Fruit fly (Drosophila melanogaster) whole organism, embryonic: ENCODE results near the gene CG32379.

Experiments
- CG11504 ChIP-seq: fragments of 200-800 bp; sonication (Bioruptor generic); optimal IDR thresholded peaks from 3 replicates; lab custom pipeline; 2019; ENCODE audit warnings: missing biosample characterization, mild to moderate bottlenecking, missing genetic modification characterization, moderate library complexity
- CG12071 ChIP-seq: fragments of 200-800 bp; sonication (Bioruptor generic); optimal IDR thresholded peaks from 3 replicates; lab custom pipeline; 2018; ENCODE audit warnings: missing biosample characterization, mild to moderate bottlenecking, missing genetic modification characterization
- CG12744 ChIP-seq: fragments of 200-800 bp; sonication (Bioruptor generic); optimal IDR thresholded peaks from 2 replicates; lab custom pipeline; 2016; ENCODE audit warnings: missing biosample characterization, missing genetic modification characterization
- CG12769 ChIP-seq: fragments of 200-800 bp; sonication (Bioruptor generic); optimal IDR thresholded peaks from 2 replicates; lab custom pipeline; 2019; ENCODE audit warnings: missing biosample characterization, mild to moderate bottlenecking, missing genetic modification characterization, moderate library complexity
- CG14014 ChIP-seq: fragments of 200-800 bp; sonication (Bioruptor generic); IDR thresholded peaks from 2 replicates; pipeline ENCODE4 v1.3.6; 2022; ENCODE audit warnings: missing biosample characterization, missing genetic modification characterization
- CG14050 ChIP-seq: fragments of 200-800 bp; sonication (Bioruptor generic); IDR thresholded peaks from 3 replicates; pipeline ENCODE4 v1.3.6; 2022; ENCODE audit warnings: missing biosample characterization, missing genetic modification characterization
- CG14860 ChIP-seq: fragments of 200-800 bp; sonication (Bioruptor generic); IDR thresholded peaks from 3 replicates; pipeline ENCODE4 v1.3.6; 2022; ENCODE audit warnings: missing biosample characterization, missing genetic modification characterization; ENCODE audit not compliant: partially characterized antibody
- CG16815 ChIP-seq: fragments of 200-800 bp; sonication (Bioruptor generic); optimal IDR thresholded peaks from 3 replicates; lab custom pipeline; 2017; ENCODE audit warnings: missing biosample characterization, mild to moderate bottlenecking, missing genetic modification characterization
- CG17829 ChIP-seq: fragments of 200-800 bp; optimal IDR thresholded peaks from 2 replicates; lab custom pipeline; 2019; ENCODE audit warnings: missing biosample characterization, mild to moderate bottlenecking, missing genetic modification characterization, moderate library complexity
- CG18599 ChIP-seq: fragments of 200-800 bp; sonication (Bioruptor generic); optimal IDR thresholded peaks from 3 replicates; lab custom pipeline; 2017; ENCODE audit warnings: missing biosample characterization, missing genetic modification characterization, mild to moderate bottlenecking, moderate library complexity, missing genetic modification reagents
- CG18619 ChIP-seq: fragments of 200-800 bp; sonication (Bioruptor generic); optimal IDR thresholded peaks from 3 replicates; lab custom pipeline; 2017; ENCODE audit warnings: missing biosample characterization, mild to moderate bottlenecking, missing genetic modification characterization
- CG3163 ChIP-seq: fragments of 200-800 bp; sonication (Bioruptor generic); optimal IDR thresholded peaks from 3 replicates; lab custom pipeline; 2016; ENCODE audit warnings: missing biosample characterization, missing genetic modification characterization
- CG6254 ChIP-seq: fragments of 200-800 bp; sonication (Bioruptor generic); optimal IDR thresholded peaks from 3 replicates; lab custom pipeline; 2017; ENCODE audit warnings: mild to moderate bottlenecking, missing biosample characterization, missing genetic modification reagents, missing genetic modification characterization
- CG7372 ChIP-seq: fragments of 200-800 bp; sonication (Bioruptor generic); IDR thresholded peaks from 2 replicates; pipeline ENCODE4 v1.3.6; 2022; ENCODE audit warnings: missing biosample characterization, missing genetic modification characterization
- CG8089 ChIP-seq: fragments of 200-800 bp; sonication (Bioruptor generic); optimal IDR thresholded peaks from 3 replicates; lab custom pipeline; 2016; ENCODE audit warnings: missing biosample characterization, missing genetic modification characterization
- CG8765 ChIP-seq: fragments of 200-800 bp; sonication (Bioruptor generic); IDR thresholded peaks from 2 replicates; pipeline ENCODE4 v1.3.6; 2022; ENCODE audit warnings: missing biosample characterization, missing genetic modification characterization
- Deaf1 ChIP-seq: fragments of 200-800 bp; optimal IDR thresholded peaks from 3 replicates; lab custom pipeline; 2019; ENCODE audit warnings: missing biosample characterization, mild to moderate bottlenecking, missing genetic modification characterization, moderate library complexity
- Dll ChIP-seq: fragments of 200-800 bp; sonication (Bioruptor generic); IDR thresholded peaks from 4 replicates; pipeline ENCODE4 v1.3.6; 2022; ENCODE audit warnings: missing biosample characterization, missing genetic modification characterization; ENCODE audit not compliant: partially characterized antibody
- Fer1 ChIP-seq: fragments of 200-800 bp; sonication (Bioruptor generic); optimal IDR thresholded peaks from 2 replicates; lab custom pipeline; 2017; ENCODE audit warnings: missing biosample characterization, mild to moderate bottlenecking, missing genetic modification characterization
- HLH3B ChIP-seq: fragments of 200-800 bp; sonication (Bioruptor generic); IDR thresholded peaks from 2 replicates; pipeline ENCODE4 v1.3.6; 2022; ENCODE audit warnings: missing biosample characterization, missing genetic modification characterization
- Jarid2 ChIP-seq: fragments of 200-800 bp; sonication (Bioruptor generic); optimal IDR thresholded peaks from 3 replicates; lab custom pipeline; 2017; ENCODE audit warnings: mild to moderate bottlenecking, missing biosample characterization, missing genetic modification reagents, missing genetic modification characterization
- Kr ChIP-seq: fragments of 200-800 bp; sonication (Bioruptor generic); optimal IDR thresholded peaks from 2 replicates; lab custom pipeline; 2017; ENCODE audit warnings: missing biosample characterization, mild to moderate bottlenecking, missing genetic modification characterization
- Nf-YB ChIP-seq: fragments of 200-800 bp; sonication (Bioruptor generic); optimal IDR thresholded peaks from 3 replicates; lab custom pipeline; 2019; ENCODE audit warnings: missing biosample characterization, mild to moderate bottlenecking, missing genetic modification characterization, moderate library complexity
- Nf-YC ChIP-seq: fragments of 200-800 bp; optimal IDR thresholded peaks from 3 replicates; lab custom pipeline; 2019; ENCODE audit warnings: missing biosample characterization, mild to moderate bottlenecking, missing genetic modification characterization, moderate library complexity
- Rfx ChIP-seq: fragments of 200-800 bp; sonication (Bioruptor generic); IDR thresholded peaks from 2 replicates; pipeline ENCODE4 v1.3.6; 2022; ENCODE audit warnings: missing biosample characterization, missing genetic modification characterization
- YL-1 ChIP-seq: fragments of 200-800 bp; sonication (Bioruptor generic); optimal IDR thresholded peaks from 3 replicates; lab custom pipeline; 2017; ENCODE audit warnings: missing biosample characterization, mild to moderate bottlenecking, missing genetic modification characterization
- abd-A ChIP-seq: fragments of 200-800 bp; sonication (Bioruptor generic); optimal IDR thresholded peaks from 3 replicates; lab custom pipeline; 2019; ENCODE audit warnings: missing biosample characterization, mild to moderate bottlenecking, missing genetic modification characterization, moderate library complexity
- ac ChIP-seq: fragments of 200-800 bp; sonication (Bioruptor generic); optimal IDR thresholded peaks from 3 replicates; lab custom pipeline; 2017; ENCODE audit warnings: missing biosample characterization, mild to moderate bottlenecking, missing genetic modification characterization
- amos ChIP-seq: fragments of 200-800 bp; sonication (Bioruptor generic); IDR thresholded peaks from 2 replicates; pipeline ENCODE4 v1.3.6; 2022; ENCODE audit warnings: missing biosample characterization, missing genetic modification characterization; ENCODE audit not compliant: partially characterized antibody
- caup ChIP-seq: fragments of 200-800 bp; sonication (Bioruptor generic); optimal IDR thresholded peaks from 3 replicates; lab custom pipeline; 2017; ENCODE audit warnings: missing biosample characterization, mild to moderate bottlenecking, missing genetic modification characterization, moderate library complexity; ENCODE audit not compliant: severe bottlenecking
- chinmo ChIP-seq: fragments of 200-800 bp; sonication (Bioruptor generic); IDR thresholded peaks from 4 replicates; pipeline ENCODE4 v1.3.6; 2022; ENCODE audit warnings: missing biosample characterization, missing genetic modification characterization; ENCODE audit not compliant: partially characterized antibody
- corto ChIP-seq: fragments of 200-800 bp; sonication (Bioruptor generic); optimal IDR thresholded peaks from 2 replicates; lab custom pipeline; 2016; ENCODE audit warnings: missing biosample characterization, mild to moderate bottlenecking, missing genetic modification characterization, moderate library complexity
- crol ChIP-seq: fragments of 200-800 bp; sonication (Bioruptor generic); IDR thresholded peaks from 2 replicates; pipeline ENCODE4 v1.3.6; 2022; ENCODE audit warnings: missing biosample characterization, missing genetic modification characterization
- ewg ChIP-seq: fragments of 200-800 bp; sonication (Bioruptor generic); optimal IDR thresholded peaks from 3 replicates; lab custom pipeline; 2017; ENCODE audit warnings: mild to moderate bottlenecking, missing biosample characterization, missing genetic modification reagents, missing genetic modification characterization
- gcm2 ChIP-seq: fragments of 200-800 bp; sonication (Bioruptor generic); optimal IDR thresholded peaks from 2 replicates; lab custom pipeline; 2016; ENCODE audit warnings: missing biosample characterization, missing genetic modification characterization
- h ChIP-seq: fragments of >200 bp; optimal IDR thresholded peaks from 2 replicates; lab custom pipeline; 2017
- lab ChIP-seq: fragments of 200-800 bp; sonication (Bioruptor generic); optimal IDR thresholded peaks from 3 replicates; lab custom pipeline; 2017; ENCODE audit warnings: missing biosample characterization, missing genetic modification characterization, mild to moderate bottlenecking, moderate library complexity, missing genetic modification reagents
- mam ChIP-seq: fragments of 200-800 bp; sonication (Bioruptor generic); optimal IDR thresholded peaks from 3 replicates; lab custom pipeline; 2016; ENCODE audit warnings: missing biosample characterization, missing genetic modification characterization
- mirr ChIP-seq: fragments of 200-800 bp; sonication (Bioruptor generic); optimal IDR thresholded peaks from 3 replicates; lab custom pipeline; 2018; ENCODE audit warnings: missing biosample characterization, mild to moderate bottlenecking, missing genetic modification characterization
- nerfin-1 ChIP-seq: fragments of 200-800 bp; sonication (Bioruptor generic); optimal IDR thresholded peaks from 3 replicates; lab custom pipeline; 2019; ENCODE audit warnings: missing biosample characterization, mild to moderate bottlenecking, missing genetic modification characterization, moderate library complexity
- ro ChIP-seq: fragments of 200-800 bp; sonication (Bioruptor generic); IDR thresholded peaks from 2 replicates; pipeline ENCODE4 v1.3.6; 2022; ENCODE audit warnings: missing biosample characterization, missing genetic modification characterization
- sd ChIP-seq: fragments of 200-800 bp; sonication (Bioruptor generic); optimal IDR thresholded peaks from 3 replicates; lab custom pipeline; 2018; ENCODE audit warnings: missing biosample characterization, mild to moderate bottlenecking, missing genetic modification characterization, moderate library complexity
- sens ChIP-seq: fragments of 200-800 bp; sonication (Bioruptor generic); peaks from one replicate; lab custom pipeline; 2016; ENCODE audit warnings: missing biosample characterization, missing genetic modification characterization
- slp2 ChIP-seq: fragments of 200-800 bp; sonication (Bioruptor generic); optimal IDR thresholded peaks from 2 replicates; lab custom pipeline; 2016; ENCODE audit warnings: missing biosample characterization, missing genetic modification characterization
- sqz ChIP-seq: fragments of 200-800 bp; sonication (Bioruptor generic); optimal IDR thresholded peaks from 3 replicates; lab custom pipeline; 2018; ENCODE audit warnings: missing biosample characterization, mild to moderate bottlenecking, missing genetic modification characterization
- vfl ChIP-seq: fragments of 200-800 bp; sonication (Bioruptor generic); optimal IDR thresholded peaks from 2 replicates; lab custom pipeline; 2016; ENCODE audit warnings: missing biosample characterization, missing genetic modification characterization
- vnd ChIP-seq: fragments of 200-800 bp; sonication (Bioruptor generic); IDR thresholded peaks from 3 replicates; pipeline ENCODE4 v1.3.6; 2022; ENCODE audit warnings: missing biosample characterization, missing genetic modification characterization; ENCODE audit not compliant: partially characterized antibody
- wor ChIP-seq: fragments of 200-800 bp; sonication (Bioruptor generic); IDR thresholded peaks from 2 replicates; pipeline ENCODE4 v1.3.6; 2022; ENCODE audit warnings: missing biosample characterization, missing genetic modification characterization

The CG32379 gene

DNA sequence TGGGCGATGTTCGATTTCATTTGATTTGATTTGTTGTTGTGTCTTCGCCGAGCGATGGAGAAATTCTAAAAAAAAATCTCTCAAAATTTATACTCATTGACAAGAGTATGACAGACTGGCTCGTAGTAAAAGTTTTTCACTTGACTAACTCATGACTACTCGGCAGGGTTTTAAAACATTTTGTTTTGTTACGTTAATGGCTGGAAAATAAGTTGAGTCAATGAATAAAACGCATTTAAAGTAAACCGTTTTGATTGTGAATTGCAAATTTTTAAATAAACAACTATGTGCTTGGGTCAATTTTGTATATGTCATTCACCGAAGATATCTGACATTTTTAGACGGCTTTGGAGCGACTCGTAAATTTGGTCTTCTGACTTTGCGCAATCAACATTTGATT lies 7.9 kb downstream of the CG32379 start, which contains the start of gene CG8560:
Gene CG8560, minus strand, starts transcription at position 101 of the 400 bp plus-strand sequence.
- peak; percentile 19; the same call in 1 of the 3 replicates for TF ChIP-seq CG14860 (GFP tag; lab: Robert Waterston, UW)
- no peak for TF ChIP-seq CG8089

- TF ChIP-seq CG12071, result peak; percentile 18
- peak; percentile 90 for TF ChIP-seq Nf-YC (tag; lab: Kevin White, UChicago)
- TF ChIP-seq wor (GFP tag; lab: Robert Waterston, UW), result no peak
- no peak for TF ChIP-seq CG18619 (GFP tag; lab: Kevin White, UChicago)
- TF ChIP-seq sd, result no peak
- TF ChIP-seq abd-A (tag; lab: Kevin White, UChicago), result peak; percentile 89
- no peak for TF ChIP-seq CG12744 (GFP tag; lab: Kevin White, UChicago)
- TF ChIP-seq corto (GFP tag; lab: Kevin White, UChicago), result no peak
- TF ChIP-seq mirr (GFP tag; lab: Kevin White, UChicago), result peak; percentile 42
- TF ChIP-seq mam (GFP tag; lab: Kevin White, UChicago), result no peak
- TF ChIP-seq CG8765, result no peak
- peak; percentile 69 for TF ChIP-seq CG7372 (GFP tag; lab: Robert Waterston, UW)
- TF ChIP-seq CG17829, result no peak
- TF ChIP-seq Dll (GFP tag; lab: Robert Waterston, UW), result no peak
- TF ChIP-seq ac (GFP tag; lab: Kevin White, UChicago), result no peak
- no peak for TF ChIP-seq CG14050 (GFP tag; lab: Robert Waterston, UW)
- peak; percentile 94 for TF ChIP-seq Deaf1 (tag; lab: Kevin White, UChicago)
- TF ChIP-seq Nf-YB, result peak; percentile 72
- peak; percentile 91 for TF ChIP-seq ewg (GFP tag; lab: Kevin White, UChicago)
- TF ChIP-seq CG11504 (tag; lab: Kevin White, UChicago), result peak; percentile 99
- TF ChIP-seq h (lab: Kevin White, UChicago), result no peak
- TF ChIP-seq crol (GFP tag; lab: Robert Waterston, UW), result peak; percentile 95
- no peak for TF ChIP-seq CG16815
- TF ChIP-seq Kr (GFP tag; lab: Kevin White, UChicago), result no peak
- TF ChIP-seq, all 482 proteins: peak for 10
Observed at dm6 chr3L:7422578-7422977, 26.4 kb downstream of the CG32379 start.

- TF ChIP-seq Fer1 (GFP tag; lab: Kevin White, UChicago), result peak; percentile 27
- no peak for TF ChIP-seq vfl (GFP tag; lab: Kevin White, UChicago)
- TF ChIP-seq ro (GFP tag; lab: Robert Waterston, UW), result no peak
- TF ChIP-seq CG12769 (tag; lab: Kevin White, UChicago), result peak; percentile 35
- no peak for TF ChIP-seq slp2
- peak; percentile 34 for TF ChIP-seq CG18599 (GFP tag; lab: Kevin White, UChicago)
- peak; percentile 1 for TF ChIP-seq CG12071
- no peak for TF ChIP-seq gcm2
- 0 out of 4 replicates have a peak, but pooled peaks have one; percentile 33 for TF ChIP-seq chinmo (GFP tag; lab: Robert Waterston, UW)
- TF ChIP-seq Jarid2, result peak; percentile 63
- TF ChIP-seq Rfx (GFP tag; lab: Robert Waterston, UW), result peak; percentile 46
- no peak for TF ChIP-seq CG14014 (GFP tag; lab: Robert Waterston, UW)
- no peak for TF ChIP-seq vnd (GFP tag; lab: Robert Waterston, UW)
- TF ChIP-seq CG11504 (tag; lab: Kevin White, UChicago), result peak; percentile 72
- TF ChIP-seq sens (GFP tag; lab: Kevin White, UChicago), result no peak
- TF ChIP-seq nerfin-1 (tag; lab: Kevin White, UChicago), result peak; percentile 19
- peak; percentile 99 for TF ChIP-seq Deaf1 (tag; lab: Kevin White, UChicago)
- TF ChIP-seq CG6254 (GFP tag; lab: Kevin White, UChicago), result no peak
- peak; percentile 23 for TF ChIP-seq caup (GFP tag; lab: Kevin White, UChicago)
- no peak for TF ChIP-seq YL-1 (GFP tag; lab: Kevin White, UChicago)
- 0 out of 2 replicates have a peak, but pooled peaks have one; percentile 22 for TF ChIP-seq HLH3B (GFP tag; lab: Robert Waterston, UW)
- TF ChIP-seq CG3163 (GFP tag; lab: Kevin White, UChicago), result no peak
- TF ChIP-seq amos (GFP tag; lab: Robert Waterston, UW), result peak; percentile 16; the same call in 1 of the 2 replicates
- peak; percentile 54 for TF ChIP-seq sqz (GFP tag; lab: Kevin White, UChicago)
- TF ChIP-seq lab (GFP tag; lab: Kevin White, UChicago), result peak; percentile 13
Observed at dm6 chr3L:7423517-7423916, 27.4 kb downstream of the CG32379 start, which contains the start of gene CG42458. TSS of gene CG42458 (plus strand) at chr3L:7423827.
